Worm (Caenorhabditis elegans) whole organism, L3 larva: Measurements from ENCODE around the gene Y67A10A.2.

Source experiments
- elt-1 ChIP-seq: fragments of 150-350 bp; optimal IDR thresholded peaks from 2 replicates; lab custom pipeline; 2014; ENCODE audit warnings: missing biosample characterization, missing genetic modification characterization
- nhr-12 ChIP-seq: fragments of 150-350 bp; optimal IDR thresholded peaks from 2 replicates; lab custom pipeline; 2014; ENCODE audit warnings: missing biosample characterization, missing genetic modification characterization
- unc-62 ChIP-seq: fragments of 150-350 bp; sonication (generic microtip); optimal IDR thresholded peaks from 4 replicates; lab custom pipeline; 2014; ENCODE audit warnings: missing biosample characterization, missing genetic modification reagents, missing genetic modification characterization

DNA sequence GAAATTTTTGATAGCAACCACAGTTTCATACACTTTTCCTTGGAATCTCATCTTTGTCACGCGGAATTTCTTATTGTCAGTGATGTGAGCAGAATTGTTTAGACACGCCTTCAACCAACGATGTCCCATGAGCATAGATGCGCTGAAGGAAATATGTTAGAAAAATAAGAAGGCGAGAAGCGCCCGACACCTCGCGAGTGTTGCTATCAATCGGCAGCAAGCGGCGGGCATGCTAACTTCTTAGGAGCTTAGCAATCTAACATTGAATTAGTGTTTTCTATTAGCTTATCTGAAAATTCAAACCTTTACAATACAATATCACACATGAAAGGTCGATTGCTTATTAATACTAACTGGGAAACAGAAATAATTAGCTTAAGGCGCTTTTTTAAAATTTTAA is 2.1 kb upstream of the Y67A10A.2 start:
- no peak for TF ChIP-seq unc-62
- TF ChIP-seq elt-1 (tag; lab: Kevin White, UChicago) = no peak
- TF ChIP-seq nhr-12 (tag; lab: Kevin White, UChicago) = no peak
